Worm (Caenorhabditis elegans): ENCODE measurements around the gene ubxn-2.

- TF ChIP-seq nhr-77 (tag; optimal IDR thresholded peaks at IDR 0.05) (no peak), C04F5.9 (tag; optimal IDR thresholded peaks at IDR 0.05) (no peak), ztf-11 (tag; optimal IDR thresholded peaks at IDR 0.05) (no peak), unc-30 (tag; optimal IDR thresholded peaks at IDR 0.05) (no peak), sptf-1 (tag; optimal IDR thresholded peaks at IDR 0.05) (no peak), unc-62 (GFP tag; optimal IDR thresholded peaks at IDR 0.05) (no peak), nhr-90 (tag; optimal IDR thresholded peaks at IDR 0.05; ENCODE audit: poor library complexity) (no peak), hpl-2 (GFP tag; optimal IDR thresholded peaks at IDR 0.05) (no peak), fkh-10 (GFP tag; optimal IDR thresholded peaks at IDR 0.05) (no peak), ceh-82 (tag; optimal IDR thresholded peaks at IDR 0.05) (no peak), mep-1 (tag; optimal IDR thresholded peaks at IDR 0.05) (no peak)
These were observed 44.4 kb upstream of the ubxn-2 start for ce11 chrIV:2770067-2770466.

All from whole organism, L1 larva.